Worm (Caenorhabditis elegans): ENCODE data around the gene abhd-3.2.

- TF ChIP-seq med-1 (GFP tag; optimal IDR thresholded peaks at IDR 0.05; ENCODE audit: insufficient read depth), result no peak
- TF ChIP-seq flt-1 (GFP tag; IDR thresholded peaks at IDR 0.05), result no peak
Measured at ce11 chrX:1010627-1011452, 33.0 kb upstream of the abhd-3.2 start.

All from whole organism, midembryonic.